Worm (Caenorhabditis elegans): ENCODE measurements around the gene bgal-2.

The bgal-2 gene

DNA sequence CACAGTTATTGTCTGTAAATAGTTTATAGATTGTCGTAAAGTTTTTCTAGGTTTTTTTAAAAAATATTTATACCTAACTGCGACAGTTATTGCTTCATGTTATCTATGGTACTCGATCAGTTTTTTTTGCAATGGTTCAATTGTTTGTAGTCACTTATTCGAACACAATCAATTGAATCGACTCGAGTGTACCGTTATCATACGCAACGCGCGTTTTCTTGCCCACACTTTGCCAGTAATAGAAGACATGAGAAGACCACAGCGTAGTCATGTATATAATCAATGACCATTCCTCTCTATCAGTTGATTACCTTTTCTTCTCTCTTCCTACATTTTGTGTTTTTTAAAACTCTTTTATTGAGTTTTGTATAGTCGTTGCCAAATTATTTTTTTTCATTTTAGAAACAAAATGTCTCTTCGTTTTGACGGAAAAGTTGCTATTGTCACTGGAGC lies 33.9 kb downstream of the bgal-2 start, which contains the start of gene dhs-28 (continued):
- TF ChIP-seq ces-1 (GFP tag; optimal IDR thresholded peaks at IDR 0.05) (no peak), fkh-4 (tag; optimal IDR thresholded peaks at IDR 0.05; ENCODE audit: borderline replicate concordance) (no peak), xbp-1 (tag; optimal IDR thresholded peaks at IDR 0.05) (no peak), nhr-85 (tag) (no peak), ceh-63 (GFP tag; optimal IDR thresholded peaks at IDR 0.05) (no peak), sox-4 (tag; optimal IDR thresholded peaks at IDR 0.05) (no peak), Y116A8C.19 (tag; optimal IDR thresholded peaks at IDR 0.05; ENCODE audit: borderline replicate concordance) (no peak), snpc-4 (tag; optimal IDR thresholded peaks at IDR 0.05) (no peak), lin-13 (GFP tag; optimal IDR thresholded peaks at IDR 0.05) (no peak), F16B12.6 (tag; optimal IDR thresholded peaks at IDR 0.05) (no peak), isw-1 (GFP tag; IDR thresholded peaks at IDR 0.05) (no peak), fkh-8 (tag; optimal IDR thresholded peaks at IDR 0.05) (no peak), rnt-1 (tag; optimal IDR thresholded peaks at IDR 0.05) (no peak), fos-1 (tag; optimal IDR thresholded peaks at IDR 0.05) (no peak), ceh-90 (tag; optimal IDR thresholded peaks at IDR 0.05) (no peak), mab-9 (GFP tag; IDR thresholded peaks at IDR 0.05) (no peak), C34B4.2 (tag; optimal IDR thresholded peaks at IDR 0.05) (no peak), efl-1 (optimal IDR thresholded peaks at IDR 0.05) (no peak), efl-1 (GFP tag; optimal IDR thresholded peaks at IDR 0.05 in 1 of 2) (peak in 1 of 2 experiments; percentile 17), unc-98 (GFP tag; IDR thresholded peaks at IDR 0.05) (no peak), alr-1 (tag; optimal IDR thresholded peaks at IDR 0.05; ENCODE audit: borderline replicate concordance) (no peak), lsy-2 (tag; optimal IDR thresholded peaks at IDR 0.05) (no peak), elt-2 (tag; optimal IDR thresholded peaks at IDR 0.05) (peak; percentile 63), skn-1 (tag; optimal IDR thresholded peaks at IDR 0.05) (no peak), ceh-82 (tag; optimal IDR thresholded peaks at IDR 0.05) (no peak), lir-3 (tag; optimal IDR thresholded peaks at IDR 0.05; ENCODE audit: poor library complexity) (no peak), hpl-2 (GFP tag; optimal IDR thresholded peaks at IDR 0.05) (no peak), pax-3 (tag; optimal IDR thresholded peaks at IDR 0.05) (no peak), swsn-7 (tag; optimal IDR thresholded peaks at IDR 0.05) (no peak), tbx-2 (tag; optimal IDR thresholded peaks at IDR 0.05) (no peak)

DNA sequence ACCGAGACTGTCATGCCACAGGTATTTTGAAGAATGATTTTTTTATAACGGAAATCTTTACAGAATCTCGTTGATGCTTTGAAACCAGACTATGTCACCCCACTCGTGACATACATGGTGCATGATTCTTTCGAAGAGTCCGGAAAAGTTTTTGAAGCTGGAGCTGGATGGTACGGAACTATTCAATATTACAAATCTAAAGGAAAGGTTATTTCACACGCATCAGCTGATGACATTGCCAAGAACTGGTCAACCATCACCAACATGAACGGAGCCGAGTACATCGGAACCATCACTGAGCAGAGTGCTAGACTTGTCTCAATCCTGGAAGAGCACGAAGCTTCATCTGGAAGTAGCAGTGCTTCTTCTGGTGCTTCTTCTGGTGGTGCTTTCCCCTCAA lies 34.9 kb downstream of the bgal-2 start:
- no peak for TF ChIP-seq ztf-4 (tag; optimal IDR thresholded peaks at IDR 0.05)
- no peak for TF ChIP-seq ces-1 (GFP tag; optimal IDR thresholded peaks at IDR 0.05)
- no peak for TF ChIP-seq snu-23 (GFP tag; optimal IDR thresholded peaks at IDR 0.05)
- no peak for TF ChIP-seq nhr-11 (tag; optimal IDR thresholded peaks at IDR 0.05)
- TF ChIP-seq sptf-1 (tag; optimal IDR thresholded peaks at IDR 0.05): no peak
- TF ChIP-seq efl-1 (optimal IDR thresholded peaks at IDR 0.05): no peak
- peak in 1 of 2 experiments; percentile 43 for TF ChIP-seq efl-1 (GFP tag; optimal IDR thresholded peaks at IDR 0.05 in 1 of 2)
- TF ChIP-seq pqm-1 (tag; optimal IDR thresholded peaks at IDR 0.05): no peak
- TF ChIP-seq elt-2 (tag; optimal IDR thresholded peaks at IDR 0.05): no peak

DNA sequence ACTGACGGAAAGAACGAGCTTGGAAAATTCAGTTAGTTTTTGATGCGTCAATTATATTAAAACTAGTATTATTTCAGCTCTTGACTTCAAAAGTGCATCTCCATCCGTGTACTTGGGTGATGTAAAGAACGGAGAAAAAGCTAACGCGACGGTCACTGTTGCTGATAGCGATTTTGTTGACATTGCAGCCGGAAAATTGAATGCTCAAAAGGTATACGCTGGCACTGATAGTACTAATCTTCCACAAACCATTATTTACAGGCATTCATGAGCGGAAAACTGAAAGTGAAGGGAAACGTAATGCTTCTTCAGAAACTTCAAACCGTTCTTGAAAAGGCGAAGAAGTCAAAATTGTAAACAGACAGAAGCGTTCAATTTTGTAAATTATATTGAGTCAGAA lies 35.4 kb downstream of the bgal-2 start:
- TF ChIP-seq C16A3.4 (tag; optimal IDR thresholded peaks at IDR 0.05): no peak
- TF ChIP-seq isw-1 (GFP tag; IDR thresholded peaks at IDR 0.05): no peak
- no peak for TF ChIP-seq skn-1 (tag; optimal IDR thresholded peaks at IDR 0.05)
- no peak for TF ChIP-seq nhr-85 (tag)
- no peak for TF ChIP-seq nhr-77 (tag; optimal IDR thresholded peaks at IDR 0.05)
- no peak for TF ChIP-seq nhr-19 (GFP tag; conservative IDR thresholded peaks at IDR 0.05)
- TF ChIP-seq ceh-8 (GFP tag; optimal IDR thresholded peaks at IDR 0.05): no peak
- TF ChIP-seq nhr-84 (tag; optimal IDR thresholded peaks at IDR 0.05): no peak

DNA sequence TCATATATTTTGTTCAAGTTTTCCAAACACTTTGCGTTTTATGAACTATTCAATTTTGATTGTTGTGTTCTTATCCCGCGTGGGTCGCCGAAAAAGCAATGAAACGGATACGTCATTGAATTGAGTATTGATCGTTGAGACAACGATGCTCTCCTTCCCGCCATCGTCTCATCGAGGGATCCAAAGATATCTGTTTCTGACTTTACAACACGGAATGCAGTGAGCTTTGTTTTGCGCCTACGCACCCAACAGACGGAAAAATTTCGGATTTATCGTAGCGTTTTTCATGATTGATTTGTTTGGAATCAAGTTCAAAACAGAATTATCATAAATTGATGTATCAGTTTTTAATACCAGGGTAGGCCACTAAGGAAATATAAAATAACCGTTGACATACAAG lies 38.3 kb downstream of the bgal-2 start:
- no peak for TF ChIP-seq Y116A8C.19 (tag; optimal IDR thresholded peaks at IDR 0.05; ENCODE audit: borderline replicate concordance)
- peak; percentile 62 for TF ChIP-seq dsc-1 (tag; optimal IDR thresholded peaks at IDR 0.05)
- peak; percentile 66 for TF ChIP-seq rnt-1 (tag; optimal IDR thresholded peaks at IDR 0.05)
- no peak for TF ChIP-seq sptf-1 (tag; optimal IDR thresholded peaks at IDR 0.05)
- TF ChIP-seq hlh-4 (tag; optimal IDR thresholded peaks at IDR 0.05): no peak
- TF ChIP-seq jun-1 (tag; optimal IDR thresholded peaks at IDR 0.05): no peak
- no peak for TF ChIP-seq lin-13 (GFP tag; optimal IDR thresholded peaks at IDR 0.05)
- TF ChIP-seq nhr-71 (tag; optimal IDR thresholded peaks at IDR 0.05): peak; percentile 50
- peak; percentile 43 for TF ChIP-seq lin-14 (GFP tag; optimal IDR thresholded peaks at IDR 0.05)
- TF ChIP-seq lin-15B (tag; optimal IDR thresholded peaks at IDR 0.05): no peak
- no peak for TF ChIP-seq nhr-28 (tag; optimal IDR thresholded peaks at IDR 0.05)
- TF ChIP-seq mab-9 (GFP tag; IDR thresholded peaks at IDR 0.05): no peak
- 0 out of 2 replicates have a peak, but pooled peaks have one; percentile 10 for TF ChIP-seq nhr-19 (GFP tag; conservative IDR thresholded peaks at IDR 0.05)
- TF ChIP-seq C04F5.9 (tag; optimal IDR thresholded peaks at IDR 0.05): no peak
- TF ChIP-seq ceh-63 (GFP tag; optimal IDR thresholded peaks at IDR 0.05): no peak
- TF ChIP-seq efl-1 (optimal IDR thresholded peaks at IDR 0.05): no peak
- TF ChIP-seq efl-1 (GFP tag; optimal IDR thresholded peaks at IDR 0.05 in 1 of 2): peak in 1 of 2 experiments; percentile 24
- TF ChIP-seq C16A3.4 (tag; optimal IDR thresholded peaks at IDR 0.05): no peak
- no peak for TF ChIP-seq alr-1 (tag; optimal IDR thresholded peaks at IDR 0.05; ENCODE audit: borderline replicate concordance)

Data from whole organism, L1 larva.